Worm (Caenorhabditis elegans): ENCODE measurements around the gene nas-12.

nas-12 gene

ce11 chrIV:10216078-10216477 is 7.7 kb upstream of the nas-12 start, which contains the start of gene col-124:
Gene col-124, plus strand, starts transcription at chrIV:10216451.
- TF ChIP-seq ceh-30 (tag; optimal IDR thresholded peaks at IDR 0.05) = no peak
- TF ChIP-seq ceh-18 (tag; optimal IDR thresholded peaks at IDR 0.05) = no peak
- no peak for TF ChIP-seq tbx-7 (tag; optimal IDR thresholded peaks at IDR 0.05)
- TF ChIP-seq rnt-1 (tag; optimal IDR thresholded peaks at IDR 0.05) = no peak
- no peak for TF ChIP-seq sdc-2 (tag; optimal IDR thresholded peaks at IDR 0.05)
- TF ChIP-seq unc-42 (tag; optimal IDR thresholded peaks at IDR 0.05) = no peak
- TF ChIP-seq eyg-1 (tag; optimal IDR thresholded peaks at IDR 0.05) = no peak
- no peak for TF ChIP-seq nfya-1 (tag; optimal IDR thresholded peaks at IDR 0.05)
- no peak for TF ChIP-seq ama-1 (optimal IDR thresholded peaks at IDR 0.05)

- TF ChIP-seq fkh-10 (GFP tag; optimal IDR thresholded peaks at IDR 0.05) = no peak
- no peak for TF ChIP-seq odd-2 (tag; optimal IDR thresholded peaks at IDR 0.05)
- no peak for TF ChIP-seq ttx-3 (tag; optimal IDR thresholded peaks at IDR 0.05)
- no peak for TF ChIP-seq ceh-9 (tag; optimal IDR thresholded peaks at IDR 0.05)
- TF ChIP-seq nhr-232 (tag; optimal IDR thresholded peaks at IDR 0.05) = peak; percentile 10
- no peak for TF ChIP-seq dve-1 (tag; optimal IDR thresholded peaks at IDR 0.05)
- no peak for TF ChIP-seq ceh-18 (tag; optimal IDR thresholded peaks at IDR 0.05)
- no peak for TF ChIP-seq ceh-45 (GFP tag; IDR thresholded peaks at IDR 0.05)
- no peak for TF ChIP-seq unc-86 (tag; optimal IDR thresholded peaks at IDR 0.05)
- TF ChIP-seq ceh-30 (tag; optimal IDR thresholded peaks at IDR 0.05) = no peak
- TF ChIP-seq elt-4 (tag; optimal IDR thresholded peaks at IDR 0.05) = peak; percentile 52
- no peak for TF ChIP-seq Y22D7AL.16 (tag; optimal IDR thresholded peaks at IDR 0.05)
- TF ChIP-seq hlh-13 (GFP tag; optimal IDR thresholded peaks at IDR 0.05) = no peak
These were observed 7.0 kb upstream of the nas-12 start for ce11 chrIV:10216704-10217296.

ce11 chrIV:10219208-10219607 is 4.6 kb upstream of the nas-12 start, which contains the start of gene qns-1:
Gene qns-1, minus strand, starts transcription at chrIV:10219308.
- no peak for TF ChIP-seq ceh-34 (tag; optimal IDR thresholded peaks at IDR 0.05)
- TF ChIP-seq ceh-30 (tag; optimal IDR thresholded peaks at IDR 0.05) = no peak
- no peak for TF ChIP-seq zip-5 (tag; optimal IDR thresholded peaks at IDR 0.05)
- no peak for TF ChIP-seq unc-55 (GFP tag; optimal IDR thresholded peaks at IDR 0.05)
- TF ChIP-seq tbx-7 (tag; optimal IDR thresholded peaks at IDR 0.05) = no peak
- no peak for TF ChIP-seq fkh-10 (GFP tag; optimal IDR thresholded peaks at IDR 0.05)
- TF ChIP-seq ahr-1 (tag; optimal IDR thresholded peaks at IDR 0.05) = no peak
- TF ChIP-seq C08G9.2 (tag; optimal IDR thresholded peaks at IDR 0.05) = no peak
- no peak for TF ChIP-seq hlh-6 (tag; optimal IDR thresholded peaks at IDR 0.05)
- no peak for TF ChIP-seq eyg-1 (tag; optimal IDR thresholded peaks at IDR 0.05)
- TF ChIP-seq pros-1 (tag; optimal IDR thresholded peaks at IDR 0.05) = no peak
- no peak for TF ChIP-seq mec-3 (tag; optimal IDR thresholded peaks at IDR 0.05; ENCODE audit: borderline replicate concordance)
- TF ChIP-seq hlh-15 (tag; optimal IDR thresholded peaks at IDR 0.05) = no peak
- TF ChIP-seq rnt-1 (tag; optimal IDR thresholded peaks at IDR 0.05) = no peak
- no peak for TF ChIP-seq ceh-18 (tag; optimal IDR thresholded peaks at IDR 0.05)
- no peak for TF ChIP-seq syd-9 (tag; optimal IDR thresholded peaks at IDR 0.05)
- TF ChIP-seq nhr-11 (tag; optimal IDR thresholded peaks at IDR 0.05) = no peak

ce11 chrIV:10221187-10221586 is 2.6 kb upstream of the nas-12 start, which contains the start of gene tram-1:
Gene tram-1, minus strand, starts transcription at chrIV:10221287.
- no peak for TF ChIP-seq hlh-15 (tag; optimal IDR thresholded peaks at IDR 0.05)

- TF ChIP-seq gmeb-2 (tag; optimal IDR thresholded peaks at IDR 0.05) (no peak), ama-1 (optimal IDR thresholded peaks at IDR 0.05) (no peak), hlh-30 (tag; optimal IDR thresholded peaks at IDR 0.05; ENCODE audit: insufficient read depth) (no peak), T23F11.4 (GFP tag; optimal IDR thresholded peaks at IDR 0.05) (no peak), pqm-1 (tag; optimal IDR thresholded peaks at IDR 0.05) (no peak), ceh-31 (tag; optimal IDR thresholded peaks at IDR 0.05) (peak; percentile 64), ceh-6 (GFP tag; optimal IDR thresholded peaks at IDR 0.05) (no peak), hlh-6 (tag; optimal IDR thresholded peaks at IDR 0.05) (no peak), pha-2 (tag; optimal IDR thresholded peaks at IDR 0.05) (no peak), nhr-11 (tag; optimal IDR thresholded peaks at IDR 0.05) (no peak), odd-2 (tag; optimal IDR thresholded peaks at IDR 0.05) (no peak), pag-3 (tag; optimal IDR thresholded peaks at IDR 0.05; ENCODE audit: borderline replicate concordance) (no peak), K09A11.1 (tag; optimal IDR thresholded peaks at IDR 0.05; ENCODE audit: insufficient read depth) (no peak), syd-9 (tag; optimal IDR thresholded peaks at IDR 0.05) (peak; percentile 6), zip-5 (tag; optimal IDR thresholded peaks at IDR 0.05) (peak; percentile 5), mec-3 (tag; optimal IDR thresholded peaks at IDR 0.05; ENCODE audit: borderline replicate concordance) (no peak), elt-4 (tag; optimal IDR thresholded peaks at IDR 0.05) (no peak), nfya-1 (tag; optimal IDR thresholded peaks at IDR 0.05) (peak; percentile 17), ttx-3 (tag; optimal IDR thresholded peaks at IDR 0.05) (no peak), lim-6 (tag; optimal IDR thresholded peaks at IDR 0.05) (no peak), C38D4.7 (GFP tag; optimal IDR thresholded peaks at IDR 0.05) (no peak), hlh-15 (tag; optimal IDR thresholded peaks at IDR 0.05) (no peak)
These were observed 1.7 kb upstream of the nas-12 start, which contains the start of gene C24F3.2 for ce11 chrIV:10222122-10222589. Gene C24F3.2, plus strand, starts transcription at chrIV:10222539.

All from whole organism, late embryonic.